Fruit fly (Drosophila melanogaster) whole organism, pupa: Measurements from ENCODE around the gene CG8132.

Source experiments
- CG10348 ChIP-seq: fragments of 200-800 bp; sonication (Bioruptor generic); IDR thresholded peaks from 2 replicates; pipeline ENCODE4 v1.3.6; 2022; ENCODE audit warnings: missing biosample characterization, missing genetic modification characterization
- CG12605 ChIP-seq: fragments of 200-800 bp; sonication (Bioruptor generic); IDR thresholded peaks from 2 replicates; pipeline ENCODE4 v1.3.6; 2022; ENCODE audit warnings: missing biosample characterization, missing genetic modification characterization
- CG15710 ChIP-seq: fragments of 200-800 bp; sonication (Bioruptor generic); optimal IDR thresholded peaks from 2 replicates; lab custom pipeline; 2018; ENCODE audit warnings: missing biosample characterization, mild to moderate bottlenecking, missing genetic modification characterization, moderate library complexity
- CG34367 ChIP-seq: fragments of 200-800 bp; sonication (Bioruptor generic); optimal IDR thresholded peaks from 2 replicates; lab custom pipeline; 2018; ENCODE audit warnings: missing biosample characterization, mild to moderate bottlenecking, missing genetic modification characterization
- CG4496 ChIP-seq: fragments of 200-800 bp; sonication (Bioruptor generic); IDR thresholded peaks from 3 replicates; pipeline ENCODE4 v1.3.6; 2022; ENCODE audit warnings: missing biosample characterization, missing genetic modification characterization
- CG8159 ChIP-seq: fragments of 200-800 bp; sonication (Bioruptor generic); optimal IDR thresholded peaks from 3 replicates; lab custom pipeline; 2018; ENCODE audit warnings: missing biosample characterization, mild to moderate bottlenecking, missing genetic modification characterization, moderate library complexity
- CG8301 ChIP-seq: fragments of 200-800 bp; sonication (Bioruptor generic); optimal IDR thresholded peaks from 2 replicates; lab custom pipeline; 2018; ENCODE audit warnings: missing biosample characterization, mild to moderate bottlenecking, missing genetic modification characterization
- EcR ChIP-seq: fragments of 200-800 bp; sonication (Bioruptor generic); optimal IDR thresholded peaks from 3 replicates; lab custom pipeline; 2019; ENCODE audit warnings: missing biosample characterization, missing genetic modification characterization, mild to moderate bottlenecking, moderate library complexity, missing genetic modification reagents
- Pif1B ChIP-seq: fragments of 200-800 bp; sonication (Bioruptor generic); optimal IDR thresholded peaks from 3 replicates; lab custom pipeline; 2016; ENCODE audit warnings: missing biosample characterization, missing genetic modification characterization
- Snoo ChIP-seq: fragments of 200-800 bp; sonication (Bioruptor generic); optimal IDR thresholded peaks from 3 replicates; lab custom pipeline; 2017; ENCODE audit warnings: missing biosample characterization, mild to moderate bottlenecking, missing genetic modification characterization, inconsistent platforms
- fd96Ca ChIP-seq: fragments of 200-800 bp; sonication (Bioruptor generic); IDR thresholded peaks from 3 replicates; pipeline ENCODE4 v1.3.6; 2022; ENCODE audit warnings: missing biosample characterization, missing genetic modification characterization
- gl ChIP-seq: fragments of 200-800 bp; sonication (Bioruptor generic); optimal IDR thresholded peaks from 2 replicates; lab custom pipeline; 2018; ENCODE audit warnings: missing biosample characterization, mild to moderate bottlenecking, missing genetic modification characterization
- rn ChIP-seq: fragments of 200-800 bp; sonication (Bioruptor generic); IDR thresholded peaks from 2 replicates; pipeline ENCODE4 v1.3.6; 2022; ENCODE audit warnings: missing biosample characterization, missing genetic modification characterization

dm6 chr3R:9365893-9366500, 35.3 kb upstream of the CG8132 start:
- TF ChIP-seq CG12605 (GFP tag; lab: Robert Waterston, UW) (no peak), CG8159 (no peak), Pif1B (no peak), Snoo (tag; lab: Kevin White, UChicago) (no peak), CG4496 (GFP tag; lab: Robert Waterston, UW) (no peak), CG34367 (tag; lab: Kevin White, UChicago) (no peak), CG15710 (tag; lab: Kevin White, UChicago) (no peak), CG8301 (tag; lab: Kevin White, UChicago) (no peak), fd96Ca (no peak), EcR (GFP tag; lab: Kevin White, UChicago) (no peak), CG10348 (GFP tag; lab: Robert Waterston, UW) (no peak), rn (no peak), gl (tag; lab: Kevin White, UChicago) (no peak)
